Fruit fly (Drosophila melanogaster) whole organism, embryonic: ENCODE data around the gene Iru.

ENCODE experiments used
- Bteb2 ChIP-seq: fragments of 200-800 bp; sonication (Bioruptor generic); optimal IDR thresholded peaks from 2 replicates; lab custom pipeline; 2016; ENCODE audit warnings: missing biosample characterization, missing genetic modification characterization
- CG10366 ChIP-seq: fragments of 200-800 bp; sonication (Bioruptor generic); IDR thresholded peaks from 2 replicates; pipeline ENCODE4 v1.3.6; 2022; ENCODE audit warnings: missing biosample characterization, missing genetic modification characterization
- CG10565 ChIP-seq: fragments of 200-800 bp; sonication (Bioruptor generic); optimal IDR thresholded peaks from 3 replicates; lab custom pipeline; 2016; ENCODE audit warnings: missing biosample characterization, mild to moderate bottlenecking, missing genetic modification characterization
- CG11247 ChIP-seq: fragments of 200-800 bp; sonication (Bioruptor generic); IDR thresholded peaks from 2 replicates; pipeline ENCODE4 v1.3.6; 2022; ENCODE audit warnings: missing biosample characterization, missing genetic modification characterization
- CG12659 ChIP-seq: fragments of 200-800 bp; sonication (Bioruptor generic); optimal IDR thresholded peaks from 3 replicates; lab custom pipeline; 2017; ENCODE audit warnings: mild to moderate bottlenecking, missing biosample characterization, missing genetic modification reagents, missing genetic modification characterization
- CG12769 ChIP-seq: fragments of 200-800 bp; sonication (Bioruptor generic); optimal IDR thresholded peaks from 2 replicates; lab custom pipeline; 2019; ENCODE audit warnings: missing biosample characterization, mild to moderate bottlenecking, missing genetic modification characterization, moderate library complexity
- CG13624 ChIP-seq: fragments of 200-800 bp; sonication (Bioruptor generic); optimal IDR thresholded peaks from 2 replicates; lab custom pipeline; 2016; ENCODE audit warnings: missing biosample characterization, missing genetic modification characterization
- CG14014 ChIP-seq: fragments of 200-800 bp; sonication (Bioruptor generic); IDR thresholded peaks from 2 replicates; pipeline ENCODE4 v1.3.6; 2022; ENCODE audit warnings: missing biosample characterization, missing genetic modification characterization
- CG14965 ChIP-seq: fragments of 200-800 bp; sonication (Bioruptor generic); optimal IDR thresholded peaks from 2 replicates; lab custom pipeline; 2016; ENCODE audit warnings: missing biosample characterization, missing genetic modification characterization, borderline replicate concordance
- CG15011 ChIP-seq: fragments of 200-800 bp; sonication (Bioruptor generic); optimal IDR thresholded peaks from 3 replicates; lab custom pipeline; 2018; ENCODE audit warnings: missing biosample characterization, mild to moderate bottlenecking, missing genetic modification characterization
- CG17328 ChIP-seq: fragments of 200-800 bp; sonication (Bioruptor generic); IDR thresholded peaks from 2 replicates; pipeline ENCODE4 v1.3.6; 2022; ENCODE audit warnings: missing biosample characterization, missing genetic modification characterization
- CG18619 ChIP-seq: fragments of 200-800 bp; sonication (Bioruptor generic); optimal IDR thresholded peaks from 3 replicates; lab custom pipeline; 2017; ENCODE audit warnings: missing biosample characterization, mild to moderate bottlenecking, missing genetic modification characterization
- CG30020 ChIP-seq: fragments of 200-800 bp; optimal IDR thresholded peaks from 2 replicates; lab custom pipeline; 2019; ENCODE audit warnings: missing biosample characterization, mild to moderate bottlenecking, missing genetic modification characterization, moderate library complexity
- CG31441 ChIP-seq: fragments of 200-800 bp; sonication (Bioruptor generic); IDR thresholded peaks from 2 replicates; pipeline ENCODE4 v1.3.6; 2022; ENCODE audit warnings: missing biosample characterization, missing genetic modification characterization
- CG4730 ChIP-seq: fragments of 200-800 bp; sonication (Bioruptor generic); IDR thresholded peaks from 2 replicates; pipeline ENCODE4 v1.3.6; 2022; ENCODE audit warnings: missing biosample characterization, missing genetic modification characterization
- CG4854 ChIP-seq: fragments of 200-800 bp; sonication (Bioruptor generic); optimal IDR thresholded peaks from 2 replicates; lab custom pipeline; 2016; ENCODE audit warnings: missing biosample characterization, missing genetic modification characterization, inconsistent platforms
- CG6654 ChIP-seq: fragments of 200-800 bp; sonication (Bioruptor generic); optimal IDR thresholded peaks from 2 replicates; lab custom pipeline; 2017; ENCODE audit warnings: missing biosample characterization, mild to moderate bottlenecking, missing genetic modification characterization
- CG6765 ChIP-seq: fragments of 200-800 bp; sonication (Bioruptor generic); optimal IDR thresholded peaks from 3 replicates; lab custom pipeline; 2017; ENCODE audit warnings: missing biosample characterization, mild to moderate bottlenecking, missing genetic modification characterization
- CG9215 ChIP-seq: fragments of 200-800 bp; sonication (Bioruptor generic); IDR thresholded peaks from 2 replicates; pipeline ENCODE4 v1.3.6; 2022; ENCODE audit warnings: missing biosample characterization, missing genetic modification characterization
- CG9437 ChIP-seq: fragments of 200-800 bp; sonication (Bioruptor generic); optimal IDR thresholded peaks from 2 replicates; lab custom pipeline; 2018; ENCODE audit warnings: missing biosample characterization, mild to moderate bottlenecking, missing genetic modification characterization
- D ChIP-seq, 2 experiments: fragments of 200-800 bp in 1 of 2; fragments of >200 bp in 1 of 2; sonication (Bioruptor generic) in 1 of 2; optimal IDR thresholded peaks; 2 replicates in 1 of 2; 3 replicates in 1 of 2; lab custom pipeline; 2017; ENCODE audit warnings: mild to moderate bottlenecking in 1 of 2, missing biosample characterization in 1 of 2, missing genetic modification characterization in 1 of 2, missing genetic modification reagents in 1 of 2
- D19B ChIP-seq: fragments of 200-800 bp; sonication (Bioruptor generic); optimal IDR thresholded peaks from 2 replicates; lab custom pipeline; 2017; ENCODE audit warnings: missing biosample characterization, mild to moderate bottlenecking, missing genetic modification characterization
- H15 ChIP-seq: fragments of 200-800 bp; sonication (Bioruptor generic); IDR thresholded peaks from 3 replicates; pipeline ENCODE4 v1.3.6; 2022; ENCODE audit warnings: missing biosample characterization, missing genetic modification characterization
- HLH54F ChIP-seq: fragments of 200-800 bp; sonication (Bioruptor generic); optimal IDR thresholded peaks from 3 replicates; lab custom pipeline; 2016; ENCODE audit warnings: missing biosample characterization, missing genetic modification characterization
- Hr51 ChIP-seq, 2 experiments: fragments of 200-800 bp; sonication (Bioruptor generic); optimal IDR thresholded peaks; 2 replicates in 1 of 2; 3 replicates in 1 of 2; lab custom pipeline; 2016 to 2018; ENCODE audit warnings: missing biosample characterization in 2 of 2, missing genetic modification characterization in 2 of 2, mild to moderate bottlenecking in 1 of 2, moderate library complexity in 1 of 2
- Lhr ChIP-seq: fragments of 200-800 bp; sonication (Bioruptor generic); optimal IDR thresholded peaks from 3 replicates; lab custom pipeline; 2017; ENCODE audit warnings: mild to moderate bottlenecking, missing biosample characterization, missing genetic modification reagents, missing genetic modification characterization
- MESR4 ChIP-seq: fragments of 200-800 bp; sonication (Bioruptor generic); optimal IDR thresholded peaks from 2 replicates; lab custom pipeline; 2018; ENCODE audit warnings: missing biosample characterization, mild to moderate bottlenecking, missing genetic modification characterization, moderate library complexity
- Mrtf ChIP-seq: fragments of 200-800 bp; sonication (Bioruptor generic); IDR thresholded peaks from 3 replicates; pipeline ENCODE4 v1.3.6; 2022; ENCODE audit warnings: missing biosample characterization, missing genetic modification characterization
- Nf-YC ChIP-seq: fragments of 200-800 bp; optimal IDR thresholded peaks from 3 replicates; lab custom pipeline; 2019; ENCODE audit warnings: missing biosample characterization, mild to moderate bottlenecking, missing genetic modification characterization, moderate library complexity
- Xrp1 ChIP-seq: fragments of 200-800 bp; sonication (Bioruptor generic); IDR thresholded peaks from 2 replicates; pipeline ENCODE4 v1.3.6; 2022; ENCODE audit warnings: missing biosample characterization, missing genetic modification characterization
- bsh ChIP-seq, 2 experiments: fragments of 200-800 bp; sonication (Bioruptor generic); optimal IDR thresholded peaks; 2 replicates each; lab custom pipeline; 2017 to 2018; ENCODE audit warnings: mild to moderate bottlenecking in 2 of 2, missing biosample characterization in 2 of 2, missing genetic modification characterization in 2 of 2, moderate library complexity in 1 of 2
- dmrt11E ChIP-seq: fragments of 200-800 bp; sonication (Bioruptor generic); optimal IDR thresholded peaks from 3 replicates; lab custom pipeline; 2018; ENCODE audit warnings: missing biosample characterization, mild to moderate bottlenecking, missing genetic modification characterization, moderate library complexity
- en ChIP-seq: fragments of 200-800 bp; sonication (Bioruptor generic); optimal IDR thresholded peaks from 2 replicates; lab custom pipeline; 2016; ENCODE audit warnings: missing biosample characterization, missing genetic modification characterization
- esg ChIP-seq: fragments of 200-800 bp; sonication (Bioruptor generic); conservative IDR thresholded peaks from 2 replicates; pipeline ENCODE4 v1.3.6; 2022; ENCODE audit warnings: missing biosample characterization, missing genetic modification characterization
- jigr1 ChIP-seq: fragments of 200-800 bp; sonication (Bioruptor generic); IDR thresholded peaks from 3 replicates; pipeline ENCODE4 v1.3.6; 2022; ENCODE audit warnings: missing biosample characterization, missing genetic modification characterization
- klu ChIP-seq: fragments of 200-800 bp; sonication (Bioruptor generic); IDR thresholded peaks from 2 replicates; pipeline ENCODE4 v1.3.6; 2022; ENCODE audit warnings: missing biosample characterization, missing genetic modification characterization
- lab ChIP-seq: fragments of 200-800 bp; sonication (Bioruptor generic); optimal IDR thresholded peaks from 3 replicates; lab custom pipeline; 2017; ENCODE audit warnings: missing biosample characterization, missing genetic modification characterization, mild to moderate bottlenecking, moderate library complexity, missing genetic modification reagents
- nerfin-1 ChIP-seq: fragments of 200-800 bp; sonication (Bioruptor generic); optimal IDR thresholded peaks from 3 replicates; lab custom pipeline; 2019; ENCODE audit warnings: missing biosample characterization, mild to moderate bottlenecking, missing genetic modification characterization, moderate library complexity
- nerfin-2 ChIP-seq: fragments of 200-800 bp; sonication (Bioruptor generic); IDR thresholded peaks from 2 replicates; pipeline ENCODE4 v1.3.6; 2022; ENCODE audit warnings: missing biosample characterization, missing genetic modification characterization; ENCODE audit not compliant: partially characterized antibody
- oc ChIP-seq: fragments of 200-800 bp; sonication (Bioruptor generic); optimal IDR thresholded peaks from 2 replicates; lab custom pipeline; 2018; ENCODE audit warnings: missing biosample characterization, mild to moderate bottlenecking, missing genetic modification characterization, moderate library complexity
- peb ChIP-seq: fragments of 200-800 bp; sonication (Bioruptor generic); IDR thresholded peaks from 2 replicates; pipeline ENCODE4 v1.3.6; 2022; ENCODE audit warnings: missing biosample characterization, missing genetic modification characterization
- sc ChIP-seq, 3 experiments: fragments of >200 bp in 2 of 3; fragments of 200-800 bp in 1 of 3; sonication (Bioruptor generic) in 1 of 3; optimal IDR thresholded peaks; 2 replicates in 2 of 3; 3 replicates in 1 of 3; lab custom pipeline; 2017; ENCODE audit warnings: mild to moderate bottlenecking in 1 of 3, missing biosample characterization in 1 of 3, missing genetic modification characterization in 1 of 3, missing genetic modification reagents in 1 of 3
- sd ChIP-seq: fragments of 200-800 bp; sonication (Bioruptor generic); optimal IDR thresholded peaks from 3 replicates; lab custom pipeline; 2018; ENCODE audit warnings: missing biosample characterization, mild to moderate bottlenecking, missing genetic modification characterization, moderate library complexity
- slbo ChIP-seq: fragments of 200-800 bp; sonication (Bioruptor generic); IDR thresholded peaks from 2 replicates; pipeline ENCODE4 v1.3.6; 2022; ENCODE audit warnings: missing biosample characterization, missing genetic modification characterization
- sna ChIP-seq: fragments of 200-800 bp; sonication (Bioruptor generic); IDR thresholded peaks from 2 replicates; pipeline ENCODE4 v1.3.6; 2022; ENCODE audit warnings: missing biosample characterization, missing genetic modification characterization; ENCODE audit not compliant: partially characterized antibody
- sqz ChIP-seq: fragments of 200-800 bp; sonication (Bioruptor generic); optimal IDR thresholded peaks from 3 replicates; lab custom pipeline; 2018; ENCODE audit warnings: missing biosample characterization, mild to moderate bottlenecking, missing genetic modification characterization
- tgo ChIP-seq: fragments of 200-800 bp; sonication (Bioruptor generic); IDR thresholded peaks from 3 replicates; pipeline ENCODE4 v1.3.6; 2022; ENCODE audit warnings: missing biosample characterization, missing genetic modification characterization
- vfl ChIP-seq: fragments of 200-800 bp; sonication (Bioruptor generic); optimal IDR thresholded peaks from 2 replicates; lab custom pipeline; 2016; ENCODE audit warnings: missing biosample characterization, missing genetic modification characterization
- zfh1 ChIP-seq: fragments of 200-800 bp; sonication (Bioruptor generic); IDR thresholded peaks from 3 replicates; pipeline ENCODE4 v1.3.6; 2022; ENCODE audit warnings: missing biosample characterization, missing genetic modification characterization

Gene Iru

dm6 chr3R:9054442-9055118 is 48.3 kb downstream of the Iru start (continued):
- TF ChIP-seq zfh1 (no peak), CG12769 (tag; lab: Kevin White, UChicago) (peak; percentile 94), nerfin-2 (GFP tag; lab: Robert Waterston, UW) (no peak), CG4730 (GFP tag; lab: Robert Waterston, UW) (no peak), oc (tag; lab: Kevin White, UChicago) (peak; percentile 53), nerfin-1 (tag; lab: Kevin White, UChicago) (peak; percentile 4), CG10565 (GFP tag; lab: Kevin White, UChicago) (no peak), CG14965 (GFP tag; lab: Kevin White, UChicago) (no peak), MESR4 (no peak), bsh (GFP tag; optimal IDR thresholded peaks at IDR 0.05; lab: Kevin White, UChicago) (peak in 1 of 2 experiments; percentile 76), H15 (GFP tag; lab: Robert Waterston, UW) (no peak), HLH54F (GFP tag; lab: Kevin White, UChicago) (no peak), sd (tag; lab: Kevin White, UChicago) (peak; percentile 67), Nf-YC (tag; lab: Kevin White, UChicago) (peak; percentile 76), CG17328 (GFP tag; lab: Robert Waterston, UW) (no peak), CG15011 (GFP tag; lab: Kevin White, UChicago) (peak; percentile 60), CG13624 (no peak), CG14014 (no peak), klu (GFP tag; lab: Robert Waterston, UW) (no peak), tgo (GFP tag; lab: Robert Waterston, UW) (no peak), Lhr (GFP tag; lab: Kevin White, UChicago) (no peak), peb (GFP tag; lab: Robert Waterston, UW) (no peak), CG9437 (no peak), CG30020 (no peak), dmrt11E (peak; percentile 56), jigr1 (GFP tag; lab: Robert Waterston, UW) (no peak), Hr51 (GFP tag; optimal IDR thresholded peaks at IDR 0.05; lab: Kevin White, UChicago) (peak; percentile 31 to 69), vfl (GFP tag; lab: Kevin White, UChicago) (peak; percentile 71), Xrp1 (GFP tag; lab: Robert Waterston, UW) (no peak), sna (no peak), CG10366 (GFP tag; lab: Robert Waterston, UW) (no peak), esg (GFP tag; lab: Robert Waterston, UW) (no peak), Bteb2 (GFP tag; lab: Kevin White, UChicago) (no peak), en (GFP tag; lab: Kevin White, UChicago) (no peak), sc (optimal IDR thresholded peaks at IDR 0.05; lab: Kevin White, UChicago) (no peak), sc (GFP tag; optimal IDR thresholded peaks at IDR 0.05; lab: Kevin White, UChicago) (no peak), CG9215 (GFP tag; lab: Robert Waterston, UW) (no peak), sqz (no peak), slbo (GFP tag; lab: Robert Waterston, UW) (no peak), D (optimal IDR thresholded peaks at IDR 0.05; lab: Kevin White, UChicago) (no peak), D (GFP tag; optimal IDR thresholded peaks at IDR 0.05; lab: Kevin White, UChicago) (peak; percentile 58), CG12659 (GFP tag; lab: Kevin White, UChicago) (peak; percentile 83), Mrtf (GFP tag; lab: Robert Waterston, UW) (no peak), CG4854 (GFP tag; lab: Kevin White, UChicago) (peak; percentile 2), CG31441 (no peak), CG6654 (GFP tag; lab: Kevin White, UChicago) (peak; percentile 44), CG6765 (GFP tag; lab: Kevin White, UChicago) (peak; percentile 82), D19B (GFP tag; lab: Kevin White, UChicago) (no peak), lab (GFP tag; lab: Kevin White, UChicago) (peak; percentile 90), CG11247 (GFP tag; lab: Robert Waterston, UW) (no peak), CG18619 (GFP tag; lab: Kevin White, UChicago) (peak; percentile 62)
